Worm (Caenorhabditis elegans): ENCODE measurements around the gene T22D1.17.

ce11 chrIV:6920063-6920462 is 14.3 kb downstream of the T22D1.17 start, which contains the start of gene T22D1.18:
- TF ChIP-seq him-1 (tag; optimal IDR thresholded peaks at IDR 0.05) (no peak), dao-5 (tag; optimal IDR thresholded peaks at IDR 0.05) (no peak), W03F9.2 (tag; optimal IDR thresholded peaks at IDR 0.05) (no peak)
